Worm (Caenorhabditis elegans): ENCODE measurements around the gene ztf-22.

DNA sequence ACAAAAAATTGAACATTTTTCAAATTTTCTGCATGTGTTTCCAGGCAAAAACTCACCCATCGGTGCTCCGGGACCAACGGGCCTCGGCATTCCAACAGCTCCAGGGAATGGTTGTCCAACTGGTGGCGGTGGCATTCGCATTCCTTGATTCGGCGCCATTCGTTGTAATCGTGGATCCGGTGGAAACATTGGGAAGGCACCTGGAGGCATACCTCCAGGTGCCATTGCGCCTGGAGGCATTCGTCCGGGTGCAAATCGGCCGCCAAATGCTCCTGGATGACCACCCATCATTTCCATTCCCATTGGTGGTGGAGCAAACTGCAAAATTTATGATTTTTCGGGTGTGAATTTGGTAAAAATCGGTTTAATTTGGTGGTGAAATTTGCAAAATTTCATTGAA lies 40.8 kb upstream of the ztf-22 start:
- TF ChIP-seq W03F9.2 (tag; optimal IDR thresholded peaks at IDR 0.05), result no peak
- TF ChIP-seq dao-5 (tag; optimal IDR thresholded peaks at IDR 0.05), result no peak
- TF ChIP-seq him-1 (tag; optimal IDR thresholded peaks at IDR 0.05), result no peak
